Worm (Caenorhabditis elegans) whole organism, mixed stage, embryonic: ENCODE measurements around the gene R04D3.3.
A peak's percentile ranks its signal among the peaks of the same experiment; 100 is the strongest.

Experiments used
- M03D4.4 ChIP-seq: sonication (generic microtip); optimal IDR thresholded peaks from 2 replicates; lab custom pipeline; 2017; ENCODE audit warnings: mild to moderate bottlenecking, missing genetic modification characterization, missing compliant biosample characterization
- bed-3 ChIP-seq: fragments of 200-800 bp; sonication (Bioruptor generic); optimal IDR thresholded peaks from 3 replicates; lab custom pipeline; 2018; ENCODE audit warnings: mild to moderate bottlenecking, missing genetic modification characterization, moderate library complexity, missing compliant biosample characterization
- blmp-1 ChIP-seq: fragments of 150-350 bp; optimal IDR thresholded peaks from 2 replicates; lab custom pipeline; 2014; ENCODE audit warnings: missing biosample characterization, missing genetic modification characterization
- ceh-39 ChIP-seq: fragments of 150-350 bp; optimal IDR thresholded peaks from 2 replicates; lab custom pipeline; 2014; ENCODE audit warnings: missing biosample characterization, missing genetic modification characterization
- ceh-43 ChIP-seq: fragments of 200-800 bp; sonication (Bioruptor generic); optimal IDR thresholded peaks from 2 replicates; lab custom pipeline; 2018; ENCODE audit warnings: mild to moderate bottlenecking, missing genetic modification characterization, moderate library complexity, missing compliant biosample characterization
- ceh-83 ChIP-seq: fragments of 200-800 bp; sonication (Bioruptor generic); optimal IDR thresholded peaks from 2 replicates; lab custom pipeline; 2018; ENCODE audit warnings: mild to moderate bottlenecking, missing genetic modification characterization, missing compliant biosample characterization
- ces-1 ChIP-seq: fragments of 150-350 bp; optimal IDR thresholded peaks from 2 replicates; lab custom pipeline; 2014; ENCODE audit warnings: missing biosample characterization, missing genetic modification reagents, missing genetic modification characterization
- cnd-1 ChIP-seq: fragments of 200-800 bp; sonication (Bioruptor generic); optimal IDR thresholded peaks from 2 replicates; lab custom pipeline; 2018; ENCODE audit warnings: mild to moderate bottlenecking, missing genetic modification characterization, missing compliant biosample characterization
- drap-1 ChIP-seq: fragments of 200-800 bp; sonication (Bioruptor generic); optimal IDR thresholded peaks from 3 replicates; lab custom pipeline; 2018; ENCODE audit warnings: mild to moderate bottlenecking, missing genetic modification characterization, missing compliant biosample characterization
- elt-1 ChIP-seq: sonication (generic microtip); optimal IDR thresholded peaks from 2 replicates; lab custom pipeline; 2017; ENCODE audit warnings: missing genetic modification characterization, mild to moderate bottlenecking, missing compliant biosample characterization, antibody characterized with exemption, moderate library complexity, borderline replicate concordance; ENCODE audit not compliant: insufficient read depth
- elt-3 ChIP-seq: fragments of 150-350 bp; optimal IDR thresholded peaks from 2 replicates; lab custom pipeline; 2014; ENCODE audit warnings: missing biosample characterization, missing genetic modification characterization
- flh-1 ChIP-seq: fragments of 200-800 bp; sonication (Bioruptor generic); optimal IDR thresholded peaks from 2 replicates; lab custom pipeline; 2018; ENCODE audit warnings: mild to moderate bottlenecking, missing genetic modification characterization, moderate library complexity, missing compliant biosample characterization
- ham-2 ChIP-seq: fragments of 200-800 bp; sonication (Bioruptor generic); optimal IDR thresholded peaks from 2 replicates; lab custom pipeline; 2018; ENCODE audit warnings: mild to moderate bottlenecking, missing genetic modification characterization, missing compliant biosample characterization
- hlh-1 ChIP-seq: fragments of 150-350 bp; optimal IDR thresholded peaks from 2 replicates; lab custom pipeline; 2014; ENCODE audit warnings: missing biosample characterization, missing genetic modification reagents, missing genetic modification characterization
- lin-13 ChIP-seq: fragments of 150-350 bp; optimal IDR thresholded peaks from 2 replicates; lab custom pipeline; 2014; ENCODE audit warnings: missing biosample characterization, missing genetic modification characterization
- lin-32 ChIP-seq: fragments of 200-800 bp; sonication (Bioruptor generic); optimal IDR thresholded peaks from 2 replicates; lab custom pipeline; 2018; ENCODE audit warnings: mild to moderate bottlenecking, missing genetic modification characterization, missing compliant biosample characterization
- lsy-2 ChIP-seq: fragments of 150-350 bp; optimal IDR thresholded peaks from 2 replicates; lab custom pipeline; 2014; ENCODE audit warnings: missing biosample characterization, missing genetic modification characterization
- mab-5 ChIP-seq: fragments of 150-350 bp; optimal IDR thresholded peaks from 2 replicates; lab custom pipeline; 2014; ENCODE audit warnings: missing biosample characterization, missing genetic modification characterization
- mep-1 ChIP-seq: fragments of 150-350 bp; optimal IDR thresholded peaks from 2 replicates; lab custom pipeline; 2017; ENCODE audit warnings: missing biosample characterization, missing genetic modification reagents, missing genetic modification characterization, inconsistent platforms
- mls-2 ChIP-seq: sonication (generic microtip); optimal IDR thresholded peaks from 2 replicates; lab custom pipeline; 2016; ENCODE audit warnings: mild to moderate bottlenecking, missing genetic modification characterization, moderate library complexity, missing compliant biosample characterization
- nhr-12 ChIP-seq: fragments of 150-350 bp; optimal IDR thresholded peaks from 2 replicates; lab custom pipeline; 2014; ENCODE audit warnings: missing biosample characterization, missing genetic modification characterization
- nhr-2 ChIP-seq: fragments of 150-350 bp; optimal IDR thresholded peaks from 2 replicates; lab custom pipeline; 2014; ENCODE audit warnings: missing biosample characterization, missing genetic modification characterization
- nhr-237 ChIP-seq: fragments of 150-350 bp; optimal IDR thresholded peaks from 2 replicates; lab custom pipeline; 2014; ENCODE audit warnings: missing biosample characterization, missing genetic modification characterization
- nhr-28 ChIP-seq: fragments of 150-350 bp; optimal IDR thresholded peaks from 2 replicates; lab custom pipeline; 2014; ENCODE audit warnings: missing biosample characterization, missing genetic modification characterization
- nhr-76 ChIP-seq: sonication (generic microtip); optimal IDR thresholded peaks from 2 replicates; lab custom pipeline; 2017; ENCODE audit warnings: missing biosample characterization, missing genetic modification characterization
- pha-4 ChIP-seq: fragments of 150-350 bp; optimal IDR thresholded peaks from 2 replicates; lab custom pipeline; 2018; ENCODE audit warnings: missing biosample characterization, missing genetic modification reagents, missing genetic modification characterization
- sem-2 ChIP-seq: fragments of 200-800 bp; sonication (Bioruptor generic); optimal IDR thresholded peaks from 2 replicates; lab custom pipeline; 2018; ENCODE audit warnings: mild to moderate bottlenecking, missing genetic modification characterization, missing compliant biosample characterization
- snpc-4 ChIP-seq: fragments of 150-350 bp; optimal IDR thresholded peaks from 2 replicates; lab custom pipeline; 2014; ENCODE audit warnings: missing biosample characterization, missing genetic modification characterization
- sptf-1 ChIP-seq: sonication (generic microtip); optimal IDR thresholded peaks from 2 replicates; lab custom pipeline; 2017; ENCODE audit warnings: mild to moderate bottlenecking, missing genetic modification characterization, moderate library complexity, missing compliant biosample characterization
- tbx-8 ChIP-seq: fragments of 200-800 bp; sonication (Bioruptor generic); optimal IDR thresholded peaks from 2 replicates; lab custom pipeline; 2018; ENCODE audit warnings: mild to moderate bottlenecking, missing genetic modification characterization, moderate library complexity, missing compliant biosample characterization
- unc-120 ChIP-seq: sonication (generic microtip); optimal IDR thresholded peaks from 2 replicates; lab custom pipeline; 2017; ENCODE audit warnings: missing genetic modification characterization, missing compliant biosample characterization; ENCODE audit not compliant: poor library complexity, severe bottlenecking
- unc-39 ChIP-seq: fragments of 150-350 bp; optimal IDR thresholded peaks from 2 replicates; lab custom pipeline; 2014; ENCODE audit warnings: missing biosample characterization, missing genetic modification characterization
- unc-62 ChIP-seq: fragments of 150-350 bp; optimal IDR thresholded peaks from 2 replicates; lab custom pipeline; 2014; ENCODE audit warnings: missing biosample characterization, missing genetic modification reagents, missing genetic modification characterization
- zip-8 ChIP-seq: fragments of 150-350 bp; optimal IDR thresholded peaks from 2 replicates; lab custom pipeline; 2014; ENCODE audit warnings: missing biosample characterization, missing genetic modification characterization
- ztf-11 ChIP-seq: fragments of 150-350 bp; optimal IDR thresholded peaks from 2 replicates; lab custom pipeline; 2014; ENCODE audit warnings: missing biosample characterization, missing genetic modification characterization

The R04D3.3 gene

ce11 chrX:13306869-13307446 lies 16.5 kb upstream of the R04D3.3 start:
- TF ChIP-seq mls-2 (tag; lab: Kevin White, UChicago) (peak; percentile 96), snpc-4 (tag; lab: Kevin White, UChicago) (no peak), drap-1 (GFP tag; lab: Kevin White, UChicago) (peak; percentile 96), nhr-28 (tag; lab: Kevin White, UChicago) (peak; percentile 20), sem-2 (peak; percentile 91), lin-32 (peak; percentile 90), zip-8 (tag; lab: Kevin White, UChicago) (no peak), nhr-237 (tag; lab: Kevin White, UChicago) (peak; percentile 79), sptf-1 (tag; lab: Kevin White, UChicago) (peak; percentile 97), ceh-39 (tag; lab: Kevin White, UChicago) (peak; percentile 37), ces-1 (GFP tag; lab: Kevin White, UChicago) (peak; percentile 62), tbx-8 (GFP tag; lab: Kevin White, UChicago) (peak; percentile 89), elt-3 (tag; lab: Kevin White, UChicago) (peak; percentile 59), nhr-76 (no peak), nhr-12 (tag; lab: Kevin White, UChicago) (no peak), ceh-43 (GFP tag; lab: Kevin White, UChicago) (peak; percentile 93), flh-1 (GFP tag; lab: Kevin White, UChicago) (peak; percentile 83), unc-62 (peak; percentile 86), elt-1 (tag; lab: Kevin White, UChicago) (no peak), mab-5 (tag; lab: Kevin White, UChicago) (peak; percentile 56), cnd-1 (peak; percentile 96), blmp-1 (tag; lab: Kevin White, UChicago) (no peak), bed-3 (GFP tag; lab: Kevin White, UChicago) (peak; percentile 90), lin-13 (tag; lab: Kevin White, UChicago) (peak; percentile 78), ham-2 (peak; percentile 94), pha-4 (tag; lab: Kevin White, UChicago) (peak; percentile 88), mep-1 (tag; lab: Kevin White, UChicago) (peak; percentile 90), unc-39 (tag; lab: Kevin White, UChicago) (peak; percentile 25), lsy-2 (tag; lab: Kevin White, UChicago) (peak; percentile 47), ztf-11 (tag; lab: Kevin White, UChicago) (peak; percentile 55), ceh-83 (GFP tag; lab: Kevin White, UChicago) (peak; percentile 99), unc-120 (tag; lab: Kevin White, UChicago) (peak; percentile 93), nhr-2 (tag; lab: Kevin White, UChicago) (no peak), hlh-1 (tag; lab: Kevin White, UChicago) (peak; percentile 78), M03D4.4 (tag; lab: Kevin White, UChicago) (peak; percentile 96)

ce11 chrX:13305779-13306178 lies 15.3 kb upstream of the R04D3.3 start, which contains the start of gene srd-43:
srd-43 (minus strand) TSS chrX:13305844.
- TF ChIP-seq hlh-1 (tag; lab: Kevin White, UChicago) (no peak), zip-8 (tag; lab: Kevin White, UChicago) (peak; percentile 92)

- TF ChIP-seq nhr-28 (tag; lab: Kevin White, UChicago) (no peak), ceh-43 (GFP tag; lab: Kevin White, UChicago) (no peak), lin-32 (no peak), bed-3 (GFP tag; lab: Kevin White, UChicago) (no peak), sem-2 (no peak), ztf-11 (tag; lab: Kevin White, UChicago) (no peak), mab-5 (tag; lab: Kevin White, UChicago) (no peak), elt-1 (tag; lab: Kevin White, UChicago) (no peak), M03D4.4 (tag; lab: Kevin White, UChicago) (no peak), snpc-4 (tag; lab: Kevin White, UChicago) (no peak), blmp-1 (tag; lab: Kevin White, UChicago) (no peak)
- TF ChIP-seq, all 35 proteins: peak for 0
These were observed 12.9 kb upstream of the R04D3.3 start, which contains the start of gene srd-42 for ce11 chrX:13303357-13303756. srd-42 (minus strand) TSS chrX:13303457.
